Worm (Caenorhabditis elegans): ENCODE measurements around the gene T03G6.1.

- TF ChIP-seq flt-1 (GFP tag; IDR thresholded peaks at IDR 0.05) = no peak
- no peak for TF ChIP-seq ztf-23 (GFP tag; IDR thresholded peaks at IDR 0.05)
- no peak for TF ChIP-seq ref-1 (GFP tag; conservative IDR thresholded peaks at IDR 0.05)
- TF ChIP-seq med-1 (GFP tag; optimal IDR thresholded peaks at IDR 0.05; ENCODE audit: insufficient read depth) = no peak
- no peak for TF ChIP-seq klf-2 (GFP tag; conservative IDR thresholded peaks at IDR 0.05)
- no peak for TF ChIP-seq ztf-29 (GFP tag; IDR thresholded peaks at IDR 0.05)
- no peak for TF ChIP-seq T22C8.4 (GFP tag; IDR thresholded peaks at IDR 0.05)
- TF ChIP-seq tab-1 (GFP tag; IDR thresholded peaks at IDR 0.05) = no peak
- no peak for TF ChIP-seq cog-1 (tag; optimal IDR thresholded peaks at IDR 0.05)
Measured at ce11 chrX:2572646-2573149, 35.3 kb upstream of the T03G6.1 start, which contains the start of the genes ccd-5 and F52H2.1.
